Worm (Caenorhabditis elegans): ENCODE data around the gene tos-1.

tos-1 gene

ce11 chrV:9391959-9392358, 48.0 kb upstream of the tos-1 start:
- TF ChIP-seq snpc-4 (tag; optimal IDR thresholded peaks at IDR 0.05) (peak; percentile 95), fos-1 (tag; optimal IDR thresholded peaks at IDR 0.05) (no peak)

- TF ChIP-seq ceh-82 (tag; optimal IDR thresholded peaks at IDR 0.05) (no peak), snpc-4 (tag; optimal IDR thresholded peaks at IDR 0.05) (no peak), ztf-4 (tag; optimal IDR thresholded peaks at IDR 0.05) (no peak), unc-39 (tag; optimal IDR thresholded peaks at IDR 0.05) (no peak), nhr-129 (tag; optimal IDR thresholded peaks at IDR 0.05) (no peak), sma-9 (GFP tag; optimal IDR thresholded peaks at IDR 0.05) (no peak), sma-9 (tag; optimal IDR thresholded peaks at IDR 0.05) (no peak), peb-1 (tag; optimal IDR thresholded peaks at IDR 0.05) (no peak), nhr-77 (tag; optimal IDR thresholded peaks at IDR 0.05) (no peak), dmd-4 (tag; optimal IDR thresholded peaks at IDR 0.05) (no peak), nhr-6 (tag; optimal IDR thresholded peaks at IDR 0.05) (no peak), mdl-1 (tag; optimal IDR thresholded peaks at IDR 0.05) (no peak), crh-2 (tag; optimal IDR thresholded peaks at IDR 0.05) (no peak), mbf-1 (tag; optimal IDR thresholded peaks at IDR 0.05) (no peak), nhr-10 (tag; optimal IDR thresholded peaks at IDR 0.05) (no peak), sma-3 (GFP tag; optimal IDR thresholded peaks at IDR 0.05) (no peak)
Observed at ce11 chrV:9386143-9386542, 42.1 kb upstream of the tos-1 start, which contains the start of gene hum-2. hum-2 (plus strand) TSS chrV:9386175.

ce11 chrV:9384949-9385348, 40.9 kb upstream of the tos-1 start:
- no peak for TF ChIP-seq dmd-4 (tag; optimal IDR thresholded peaks at IDR 0.05)
- no peak for TF ChIP-seq nhr-6 (tag; optimal IDR thresholded peaks at IDR 0.05)
- TF ChIP-seq unc-39 (tag; optimal IDR thresholded peaks at IDR 0.05): no peak
- TF ChIP-seq F13H6.1 (tag; optimal IDR thresholded peaks at IDR 0.05): no peak
- no peak for TF ChIP-seq C34F6.9 (tag; optimal IDR thresholded peaks at IDR 0.05)
- no peak for TF ChIP-seq aly-2 (tag; optimal IDR thresholded peaks at IDR 0.05)
- no peak for TF ChIP-seq sma-3 (GFP tag; optimal IDR thresholded peaks at IDR 0.05)
- no peak for TF ChIP-seq ztf-11 (tag; optimal IDR thresholded peaks at IDR 0.05)
- no peak for TF ChIP-seq nhr-129 (tag; optimal IDR thresholded peaks at IDR 0.05)
- no peak for TF ChIP-seq nhr-77 (tag; optimal IDR thresholded peaks at IDR 0.05)
- no peak for TF ChIP-seq nhr-11 (tag; optimal IDR thresholded peaks at IDR 0.05)
- no peak for TF ChIP-seq ZK546.5 (tag; optimal IDR thresholded peaks at IDR 0.05)
- TF ChIP-seq sem-4 (tag; optimal IDR thresholded peaks at IDR 0.05): no peak
- no peak for TF ChIP-seq ceh-16 (tag; optimal IDR thresholded peaks at IDR 0.05)
- no peak for TF ChIP-seq unc-55 (GFP tag; optimal IDR thresholded peaks at IDR 0.05)
- TF ChIP-seq lin-11 (tag; optimal IDR thresholded peaks at IDR 0.05): no peak
- no peak for TF ChIP-seq nhr-25 (tag; optimal IDR thresholded peaks at IDR 0.05)

- TF ChIP-seq lin-13 (GFP tag; optimal IDR thresholded peaks at IDR 0.05) (no peak), sma-3 (GFP tag; optimal IDR thresholded peaks at IDR 0.05) (no peak), nhr-6 (tag; optimal IDR thresholded peaks at IDR 0.05) (no peak), ceh-82 (tag; optimal IDR thresholded peaks at IDR 0.05) (no peak), nhr-10 (tag; optimal IDR thresholded peaks at IDR 0.05) (no peak), sem-4 (tag; optimal IDR thresholded peaks at IDR 0.05) (no peak), nhr-77 (tag; optimal IDR thresholded peaks at IDR 0.05) (no peak), crh-2 (tag; optimal IDR thresholded peaks at IDR 0.05) (no peak), lsy-2 (tag; optimal IDR thresholded peaks at IDR 0.05) (no peak), F13H6.1 (tag; optimal IDR thresholded peaks at IDR 0.05) (no peak), fos-1 (tag; optimal IDR thresholded peaks at IDR 0.05) (no peak), egl-27 (tag; optimal IDR thresholded peaks at IDR 0.05) (no peak)
Observed at ce11 chrV:9384359-9384758, 40.4 kb upstream of the tos-1 start.

DNA sequence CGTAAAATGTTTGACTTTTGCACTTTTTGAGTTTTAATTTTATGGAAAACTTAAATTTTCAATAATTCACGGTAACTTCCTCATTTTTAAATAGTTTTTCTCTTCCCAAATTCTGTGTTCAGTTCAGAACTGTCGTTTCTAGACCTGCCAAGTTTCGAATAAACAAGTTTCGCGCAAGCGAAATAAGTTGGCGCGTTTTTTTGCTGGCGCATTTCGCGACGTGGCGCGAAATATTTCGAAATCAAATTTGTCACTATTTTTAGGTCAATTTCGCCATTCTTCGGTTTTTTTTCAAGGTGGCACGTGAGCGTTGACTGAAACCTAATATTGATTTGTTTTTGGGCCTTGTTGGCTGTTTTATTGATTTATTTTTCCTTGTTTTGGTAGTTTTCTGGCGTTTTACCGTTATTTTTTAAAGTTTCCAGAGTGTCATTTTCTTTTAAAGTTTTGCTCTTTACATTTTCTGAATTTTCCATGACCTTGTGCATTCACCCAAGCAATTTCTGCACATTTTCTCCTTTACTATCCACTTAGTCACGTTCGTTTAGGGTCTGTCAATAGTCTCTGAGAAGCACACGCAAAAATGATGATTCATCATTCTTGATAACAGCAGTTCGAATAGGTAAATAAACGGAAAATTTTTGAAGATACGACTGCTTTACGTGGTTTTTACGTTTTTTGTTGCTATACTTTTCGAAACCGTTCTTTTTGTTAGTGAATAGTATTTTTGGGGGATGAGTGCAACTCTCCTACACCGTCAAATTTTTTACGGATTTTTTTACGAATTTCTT, 38.7 kb upstream of the tos-1 start:
- TF ChIP-seq fos-1 (tag; optimal IDR thresholded peaks at IDR 0.05): peak; percentile 76
- peak; percentile 10 for TF ChIP-seq crh-2 (tag; optimal IDR thresholded peaks at IDR 0.05)
- TF ChIP-seq ceh-16 (tag; optimal IDR thresholded peaks at IDR 0.05): no peak
- TF ChIP-seq ZK546.5 (tag; optimal IDR thresholded peaks at IDR 0.05): no peak

DNA sequence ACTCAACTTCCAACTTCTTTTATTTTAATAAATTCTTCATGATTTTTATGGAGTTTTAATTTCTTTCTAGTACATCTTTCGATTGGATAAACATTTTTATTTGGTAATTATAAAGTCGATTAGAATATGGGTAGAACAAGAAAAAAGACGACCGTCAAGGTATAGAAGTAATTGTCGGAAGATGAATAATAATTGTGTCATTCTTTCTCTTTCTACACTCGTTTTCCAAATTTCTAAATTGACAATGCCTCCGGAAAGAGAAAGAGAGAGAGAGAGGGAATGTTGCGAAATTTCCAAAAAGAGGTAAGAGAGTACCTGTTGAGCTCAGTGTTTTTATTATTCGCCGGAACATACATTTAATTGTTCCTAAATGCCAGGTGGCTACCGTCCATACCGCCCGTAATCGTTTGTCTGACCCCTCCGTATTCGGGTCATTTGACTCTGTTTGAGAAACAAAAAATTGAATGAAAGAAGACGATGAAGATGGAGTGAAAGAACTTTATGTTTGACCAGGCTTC, 37.9 kb upstream of the tos-1 start, which contains the start of gene E02C12.12:
Gene E02C12.12 (minus strand): TSS at position 468 of the 518 bp plus-strand sequence.
- TF ChIP-seq ceh-82 (tag; optimal IDR thresholded peaks at IDR 0.05): no peak

Measured in whole organism, L2 larva.